In the genomic region with DNA sequence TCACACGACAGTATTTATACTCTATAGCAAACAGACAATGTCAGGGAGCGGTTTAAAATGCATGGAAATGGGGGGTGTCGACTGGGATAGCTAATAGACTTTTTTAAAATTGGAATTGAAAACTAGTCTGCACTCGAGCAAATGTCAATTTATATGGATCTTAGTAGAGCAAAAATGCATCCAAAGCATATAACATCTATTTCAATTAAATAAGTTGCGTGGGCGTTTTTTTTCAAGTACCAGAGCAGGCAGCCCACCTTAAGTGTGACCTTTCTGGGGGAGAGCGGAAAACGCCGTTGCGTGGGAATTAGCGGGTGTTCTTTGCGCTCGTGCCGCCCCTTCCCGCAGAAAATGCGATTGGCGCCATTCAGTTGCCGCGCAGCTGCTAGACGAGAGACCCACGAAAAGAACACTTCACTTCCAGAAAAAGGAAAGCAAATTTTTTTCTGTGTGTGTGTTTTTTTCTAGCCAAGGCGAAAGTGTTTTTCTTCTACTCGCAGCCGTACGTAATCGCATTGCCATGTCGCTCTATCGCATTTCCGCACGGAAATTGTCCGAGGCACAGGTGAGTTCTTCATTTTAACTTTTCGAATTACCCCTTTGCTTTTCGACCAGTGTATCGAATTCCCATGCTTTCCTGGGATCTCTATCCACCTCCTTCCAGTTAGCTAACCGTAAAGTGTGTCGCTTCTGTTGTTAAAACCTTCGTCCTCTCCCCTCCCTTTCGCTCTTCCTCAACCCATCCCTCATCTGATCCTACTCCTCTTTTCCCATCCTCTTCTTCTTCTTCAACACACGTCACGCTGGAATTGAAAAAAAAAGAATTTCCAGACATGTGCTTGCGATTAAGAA, we compare ENCODE assay signal across 5 fruit fly cellular contexts.
TF ChIP-seq lines count a peak whose summit lies in the region.

No protein-coding gene starts in this region.

- TF ChIP-seq CTCF in whole organism, embryonic (GFP tag; optimal IDR thresholded peaks at IDR 0.05; lab: Kevin White, UChicago), result peak; percentile 55

TF ChIP-seq in whole organism, adult, 20 proteins besides CTCF, POLR2A, EP300 and RAD21 (continues in another document):
- TF ChIP-seq Crg-1 (GFP tag; optimal IDR thresholded peaks at IDR 0.05; lab: Kevin White, UChicago), result peak; percentile 47
- no peak for TF ChIP-seq CG5204 (GFP tag; optimal IDR thresholded peaks at IDR 0.05; lab: Kevin White, UChicago)
- TF ChIP-seq Clk (GFP tag; optimal IDR thresholded peaks at IDR 0.05; lab: Kevin White, UChicago), result no peak
- TF ChIP-seq CG1620 (GFP tag; optimal IDR thresholded peaks at IDR 0.05; lab: Kevin White, UChicago), result peak; percentile 35
- peak; percentile 81 for TF ChIP-seq Mnt (GFP tag; optimal IDR thresholded peaks at IDR 0.05; lab: Kevin White, UChicago)
- TF ChIP-seq CG33017 (tag; optimal IDR thresholded peaks at IDR 0.05; lab: Kevin White, UChicago), result no peak
- TF ChIP-seq CG7101 (tag; optimal IDR thresholded peaks at IDR 0.05; lab: Kevin White, UChicago), result peak; percentile 64
- TF ChIP-seq bab1 (GFP tag; optimal IDR thresholded peaks at IDR 0.05; lab: Kevin White, UChicago), result peak; percentile 50
- TF ChIP-seq CG7045 (GFP tag; optimal IDR thresholded peaks at IDR 0.05; lab: Kevin White, UChicago), result no peak
- peak; percentile 28 for TF ChIP-seq cic (GFP tag; optimal IDR thresholded peaks at IDR 0.05; lab: Kevin White, UChicago)
- TF ChIP-seq tj (GFP tag; optimal IDR thresholded peaks at IDR 0.05; lab: Kevin White, UChicago), result peak; percentile 38
- TF ChIP-seq ovo (GFP tag; optimal IDR thresholded peaks at IDR 0.05; lab: Kevin White, UChicago), result no peak
- TF ChIP-seq CG11617 (GFP tag; optimal IDR thresholded peaks at IDR 0.05; lab: Kevin White, UChicago), result peak; percentile 45
- peak; percentile 28 for TF ChIP-seq CG14711 (tag; optimal IDR thresholded peaks at IDR 0.05; lab: Kevin White, UChicago)
- TF ChIP-seq cnc (optimal IDR thresholded peaks at IDR 0.05; lab: Kevin White, UChicago), result no peak
- TF ChIP-seq pad (GFP tag; optimal IDR thresholded peaks at IDR 0.05; lab: Kevin White, UChicago), result peak; percentile 63

TF ChIP-seq in whole organism, embryonic, 481 proteins besides CTCF, POLR2A, EP300 and RAD21 (continues in another document):
- TF ChIP-seq Fer2 (tag; optimal IDR thresholded peaks at IDR 0.05; lab: Kevin White, UChicago), result peak; percentile 6
- TF ChIP-seq CG5180 (GFP tag; optimal IDR thresholded peaks at IDR 0.05; lab: Kevin White, UChicago), result no peak
- TF ChIP-seq amos (GFP tag; IDR thresholded peaks at IDR 0.05; lab: Robert Waterston, UW; ENCODE audit: partially characterized antibody), result peak; percentile 47; the same call in 1 of the 2 replicates
- no peak for TF ChIP-seq vnd (GFP tag; IDR thresholded peaks at IDR 0.05; lab: Robert Waterston, UW; ENCODE audit: partially characterized antibody)
- 0 out of 2 replicates have a peak, but pooled peaks have one; percentile 30 for TF ChIP-seq nerfin-2 (GFP tag; IDR thresholded peaks at IDR 0.05; lab: Robert Waterston, UW; ENCODE audit: partially characterized antibody)
- no peak for TF ChIP-seq Dip2 (GFP tag; IDR thresholded peaks at IDR 0.05; lab: Robert Waterston, UW)
- TF ChIP-seq HmgZ (tag; optimal IDR thresholded peaks at IDR 0.05; lab: Kevin White, UChicago), result no peak
- no peak for TF ChIP-seq scrt (GFP tag; optimal IDR thresholded peaks at IDR 0.05; lab: Kevin White, UChicago)
- TF ChIP-seq cas (GFP tag; IDR thresholded peaks at IDR 0.05; lab: Robert Waterston, UW), result no peak
- TF ChIP-seq dati (GFP tag; IDR thresholded peaks at IDR 0.05; lab: Robert Waterston, UW), result no peak
- no peak for TF ChIP-seq CG1792 (GFP tag; optimal IDR thresholded peaks at IDR 0.05; lab: Kevin White, UChicago)
- peak; percentile 10 for TF ChIP-seq CG15011 (GFP tag; optimal IDR thresholded peaks at IDR 0.05; lab: Kevin White, UChicago)
- peak; percentile 98 for TF ChIP-seq CG18011 (GFP tag; optimal IDR thresholded peaks at IDR 0.05; lab: Kevin White, UChicago)
- TF ChIP-seq CG15601 (tag; optimal IDR thresholded peaks at IDR 0.05; lab: Kevin White, UChicago), result peak; percentile 17
- no peak for TF ChIP-seq Hr78 (GFP tag; optimal IDR thresholded peaks at IDR 0.05; lab: Kevin White, UChicago)

TF ChIP-seq in whole organism, prepupa, 60 proteins besides CTCF, POLR2A, EP300 and RAD21 (continues in another document):
- no peak for TF ChIP-seq dac (GFP tag; optimal IDR thresholded peaks at IDR 0.05; lab: Kevin White, UChicago)
- no peak for TF ChIP-seq CG6792 (GFP tag; optimal IDR thresholded peaks at IDR 0.05; lab: Kevin White, UChicago)
- no peak for TF ChIP-seq spab (GFP tag; optimal IDR thresholded peaks at IDR 0.05; lab: Kevin White, UChicago)
- TF ChIP-seq CG3919 (GFP tag; optimal IDR thresholded peaks at IDR 0.05; lab: Kevin White, UChicago), result peak; percentile 35
- TF ChIP-seq svp (GFP tag; lab: Kevin White, UChicago), result peak; percentile 60
- TF ChIP-seq dsx (GFP tag; optimal IDR thresholded peaks at IDR 0.05; lab: Kevin White, UChicago; ENCODE audit: poor library complexity, severe bottlenecking), result no peak
- no peak for TF ChIP-seq salr (GFP tag; optimal IDR thresholded peaks at IDR 0.05; lab: Kevin White, UChicago)
- TF ChIP-seq CG7368 (GFP tag; optimal IDR thresholded peaks at IDR 0.05; lab: Kevin White, UChicago), result no peak
- TF ChIP-seq fd85E (GFP tag; optimal IDR thresholded peaks at IDR 0.05; lab: Kevin White, UChicago), result no peak
- TF ChIP-seq CG10631 (GFP tag; optimal IDR thresholded peaks at IDR 0.05; lab: Kevin White, UChicago), result peak; percentile 19
- no peak for TF ChIP-seq OdsH (GFP tag; optimal IDR thresholded peaks at IDR 0.05; lab: Kevin White, UChicago)
- TF ChIP-seq CG11294 (GFP tag; IDR thresholded peaks at IDR 0.05; lab: Robert Waterston, UW), result no peak
- TF ChIP-seq CG6276 (GFP tag; optimal IDR thresholded peaks at IDR 0.05; lab: Kevin White, UChicago), result peak; percentile 13
- no peak for TF ChIP-seq Met (GFP tag; optimal IDR thresholded peaks at IDR 0.05; lab: Kevin White, UChicago)
- no peak for TF ChIP-seq Ets96B (tag; optimal IDR thresholded peaks at IDR 0.05; lab: Kevin White, UChicago)
- no peak for TF ChIP-seq fd59A (GFP tag; optimal IDR thresholded peaks at IDR 0.05; lab: Kevin White, UChicago)
- TF ChIP-seq acj6 (GFP tag; optimal IDR thresholded peaks at IDR 0.05; lab: Kevin White, UChicago), result peak; percentile 9
- no peak for TF ChIP-seq CG6854 (GFP tag; optimal IDR thresholded peaks at IDR 0.05; lab: Kevin White, UChicago)

TF ChIP-seq in whole organism, pupa, 21 proteins besides CTCF, POLR2A, EP300 and RAD21:
- TF ChIP-seq fd96Ca (GFP tag; IDR thresholded peaks at IDR 0.05; lab: Robert Waterston, UW) (peak; percentile 50; the same call in 2 of the 3 replicates), CG15710 (tag; optimal IDR thresholded peaks at IDR 0.05; lab: Kevin White, UChicago) (no peak), Pif1B (GFP tag; optimal IDR thresholded peaks at IDR 0.05; lab: Kevin White, UChicago) (peak; percentile 3), CG32121 (GFP tag; IDR thresholded peaks at IDR 0.05; lab: Robert Waterston, UW) (peak; percentile 44; the same call in 1 of the 2 replicates), CG8159 (tag; optimal IDR thresholded peaks at IDR 0.05; lab: Kevin White, UChicago) (peak; percentile 2), CG8301 (tag; optimal IDR thresholded peaks at IDR 0.05; lab: Kevin White, UChicago) (peak; percentile 16), CG14655 (GFP tag; optimal IDR thresholded peaks at IDR 0.05; lab: Kevin White, UChicago) (no peak), CG4496 (GFP tag; IDR thresholded peaks at IDR 0.05; lab: Robert Waterston, UW) (peak; percentile 44; the same call in 1 of the 3 replicates), CG17806 (tag; optimal IDR thresholded peaks at IDR 0.05; lab: Kevin White, UChicago) (no peak)

TF ChIP-seq in whole organism, wandering third instar larva, 38 proteins besides CTCF, POLR2A, EP300 and RAD21 (continues in another document):
- TF ChIP-seq GATAd (GFP tag; optimal IDR thresholded peaks at IDR 0.05; lab: Kevin White, UChicago) (no peak), sage (GFP tag; optimal IDR thresholded peaks at IDR 0.05; lab: Kevin White, UChicago) (no peak), CG32264 (GFP tag; optimal IDR thresholded peaks at IDR 0.05; lab: Kevin White, UChicago) (no peak), lola (GFP tag; optimal IDR thresholded peaks at IDR 0.05; lab: Kevin White, UChicago) (no peak), Hr78 (GFP tag; optimal IDR thresholded peaks at IDR 0.05; lab: Kevin White, UChicago) (no peak), usp (GFP tag; optimal IDR thresholded peaks at IDR 0.05; lab: Kevin White, UChicago) (no peak), Jra (GFP tag; optimal IDR thresholded peaks at IDR 0.05; lab: Kevin White, UChicago) (no peak), Hnf4 (GFP tag; optimal IDR thresholded peaks at IDR 0.05; lab: Kevin White, UChicago) (no peak), br (GFP tag; optimal IDR thresholded peaks at IDR 0.05; lab: Kevin White, UChicago) (peak; percentile 14), foxo (GFP tag; optimal IDR thresholded peaks at IDR 0.05; lab: Kevin White, UChicago) (peak in 1 of 2 experiments; percentile 11), brk (GFP tag; optimal IDR thresholded peaks at IDR 0.05; lab: Kevin White, UChicago) (no peak), h (GFP tag; optimal IDR thresholded peaks at IDR 0.05; lab: Kevin White, UChicago) (peak; percentile 43), Myc (optimal IDR thresholded peaks at IDR 0.05; lab: Kevin White, UChicago) (peak; percentile 20), Abd-B (GFP tag; optimal IDR thresholded peaks at IDR 0.05; lab: Kevin White, UChicago) (no peak), HLH106 (tag; optimal IDR thresholded peaks at IDR 0.05; lab: Kevin White, UChicago) (peak; percentile 11), CG9705 (GFP tag; optimal IDR thresholded peaks at IDR 0.05; lab: Kevin White, UChicago) (no peak), pan (optimal IDR thresholded peaks at IDR 0.05; lab: Kevin White, UChicago) (no peak), woc (GFP tag; optimal IDR thresholded peaks at IDR 0.05; lab: Kevin White, UChicago) (no peak), dl (GFP tag; optimal IDR thresholded peaks at IDR 0.05; lab: Kevin White, UChicago; ENCODE audit: insufficient read depth in 1 of 2, partially characterized antibody in 2 of 2) (no peak), psq (GFP tag; optimal IDR thresholded peaks at IDR 0.05; lab: Kevin White, UChicago) (peak; percentile 30), Vsx2 (GFP tag; optimal IDR thresholded peaks at IDR 0.05; lab: Kevin White, UChicago; ENCODE audit: partially characterized antibody) (no peak), fru (GFP tag; optimal IDR thresholded peaks at IDR 0.05; lab: Kevin White, UChicago) (peak; percentile 22), Hr83 (GFP tag; optimal IDR thresholded peaks at IDR 0.05; lab: Kevin White, UChicago; ENCODE audit: poor library complexity, severe bottlenecking) (no peak), rgr (GFP tag; optimal IDR thresholded peaks at IDR 0.05; lab: Kevin White, UChicago) (peak; percentile 14), Dif (GFP tag; optimal IDR thresholded peaks at IDR 0.05; lab: Kevin White, UChicago; ENCODE audit: partially characterized antibody) (peak; percentile 42), Sp1 (GFP tag; optimal IDR thresholded peaks at IDR 0.05; lab: Kevin White, UChicago) (peak; percentile 11), sv (GFP tag; optimal IDR thresholded peaks at IDR 0.05; lab: Kevin White, UChicago) (peak; percentile 46)
